Worm (Caenorhabditis elegans) whole organism, L1 larva: ENCODE data around the gene K02D10.8.

Experiments used
- efl-1 ChIP-seq, 4 experiments: fragments of 150-350 bp; optimal IDR thresholded peaks in 3 of 4; peaks in 1 of 4; 1 replicate in 1 of 4; 2 replicates in 3 of 4; lab custom pipeline; 2014; ENCODE audit warnings: missing biosample characterization in 2 of 4, missing genetic modification characterization in 2 of 4, missing genetic modification reagents in 2 of 4
- grh-1 ChIP-seq: fragments of 200-800 bp; sonication (Bioruptor generic); IDR thresholded peaks from 2 replicates; pipeline ENCODE4 v1.3.6; 2022; ENCODE audit warnings: missing genetic modification reagents, missing genetic modification characterization, missing compliant biosample characterization
- nhr-237 ChIP-seq: fragments of 150-350 bp; optimal IDR thresholded peaks from 2 replicates; lab custom pipeline; 2014; ENCODE audit warnings: missing biosample characterization, missing genetic modification characterization
- nhr-28 ChIP-seq: fragments of 150-350 bp; optimal IDR thresholded peaks from 2 replicates; lab custom pipeline; 2014; ENCODE audit warnings: missing biosample characterization, missing genetic modification characterization
- skn-1 ChIP-seq: fragments of 150-350 bp; optimal IDR thresholded peaks from 2 replicates; lab custom pipeline; 2014; ENCODE audit warnings: missing biosample characterization, missing genetic modification characterization
- sptf-1 ChIP-seq: fragments of 150-350 bp; optimal IDR thresholded peaks from 2 replicates; lab custom pipeline; 2014; ENCODE audit warnings: missing biosample characterization, missing genetic modification characterization
- sup-37 ChIP-seq: fragments of 200-800 bp; sonication (Bioruptor generic); optimal IDR thresholded peaks from 2 replicates; lab custom pipeline; 2018; ENCODE audit warnings: mild to moderate bottlenecking, missing genetic modification characterization, missing compliant biosample characterization
- swsn-7 ChIP-seq: sonication (generic microtip); optimal IDR thresholded peaks from 2 replicates; lab custom pipeline; 2016; ENCODE audit warnings: missing genetic modification characterization, missing compliant biosample characterization
- tbx-2 ChIP-seq: sonication (generic microtip); optimal IDR thresholded peaks from 2 replicates; lab custom pipeline; 2016; ENCODE audit warnings: missing genetic modification characterization, missing compliant biosample characterization
- unc-62 ChIP-seq: fragments of 150-350 bp; optimal IDR thresholded peaks from 2 replicates; lab custom pipeline; 2014; ENCODE audit warnings: missing biosample characterization, missing genetic modification reagents, missing genetic modification characterization

DNA sequence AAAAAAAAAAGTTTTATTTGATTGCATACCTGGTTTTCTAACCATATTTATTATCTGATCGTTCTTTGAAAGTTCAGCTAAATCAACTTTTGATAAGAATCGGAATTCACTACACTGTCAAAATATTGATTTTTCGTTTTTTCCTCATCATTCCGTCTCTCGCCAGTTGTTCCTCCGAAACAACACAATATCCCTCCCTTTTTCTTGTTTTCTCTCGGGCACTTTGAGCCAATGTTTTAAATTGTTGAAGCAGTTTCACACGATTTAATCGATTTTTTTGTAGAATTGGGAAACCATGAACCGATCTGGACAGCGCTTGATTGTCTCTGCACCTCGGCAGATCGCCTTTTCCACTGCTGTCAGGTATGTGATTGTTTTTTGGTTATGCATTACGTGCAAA lies 16.9 kb upstream of the K02D10.8 start, which contains the start of gene K02D10.1:
- TF ChIP-seq sup-37 (GFP tag; lab: Kevin White, UChicago), result no peak
- no peak for TF ChIP-seq nhr-237 (tag; lab: Kevin White, UChicago)
- TF ChIP-seq skn-1 (tag; lab: Kevin White, UChicago), result no peak
- TF ChIP-seq sptf-1, result no peak
- no peak for TF ChIP-seq tbx-2 (tag; lab: Kevin White, UChicago)
- TF ChIP-seq swsn-7 (tag; lab: Kevin White, UChicago), result no peak
- TF ChIP-seq nhr-28, result no peak
- no peak for TF ChIP-seq efl-1 (optimal IDR thresholded peaks at IDR 0.05; lab: Kevin White, UChicago)
- no peak for TF ChIP-seq efl-1 (GFP tag; optimal IDR thresholded peaks at IDR 0.05 in 1 of 2; lab: Kevin White, UChicago)
- no peak for TF ChIP-seq grh-1
- no peak for TF ChIP-seq unc-62 (GFP tag; lab: Kevin White, UChicago)
